Worm (Caenorhabditis elegans) whole organism, L4 larva: ENCODE results near the gene tag-77.

Source experiments
- D1046.2 ChIP-seq: fragments of 200-800 bp; sonication (Bioruptor generic); IDR thresholded peaks from 2 replicates; pipeline ENCODE4 v1.3.6; 2022; ENCODE audit warnings: missing genetic modification characterization, missing compliant biosample characterization
- F26F4.8 ChIP-seq: fragments of 200-800 bp; sonication (Bioruptor generic); conservative IDR thresholded peaks from 2 replicates; pipeline ENCODE4 v1.3.6; 2022; ENCODE audit warnings: missing genetic modification characterization, missing compliant biosample characterization
- Y105C5A.15 ChIP-seq: fragments of 200-800 bp; sonication (Bioruptor generic); IDR thresholded peaks from 2 replicates; pipeline ENCODE4 v1.3.6; 2022; ENCODE audit warnings: missing genetic modification characterization, missing compliant biosample characterization
- Y48G9A.11 ChIP-seq: fragments of 200-800 bp; sonication (Bioruptor generic); IDR thresholded peaks from 2 replicates; pipeline ENCODE4 v1.3.6; 2022; ENCODE audit warnings: missing genetic modification reagents, missing genetic modification characterization, missing compliant biosample characterization
- Y75B8A.6 ChIP-seq: fragments of 200-800 bp; sonication (Bioruptor generic); IDR thresholded peaks from 2 replicates; pipeline ENCODE4 v1.3.6; 2022; ENCODE audit warnings: missing genetic modification reagents, missing genetic modification characterization, missing compliant biosample characterization
- ZK337.2 ChIP-seq: fragments of 200-800 bp; sonication (Bioruptor generic); IDR thresholded peaks from 2 replicates; pipeline ENCODE4 v1.3.6; 2022; ENCODE audit warnings: missing genetic modification reagents, missing genetic modification characterization, missing compliant biosample characterization
- aha-1 ChIP-seq: fragments of 150-350 bp; peaks from one replicate; lab custom pipeline; 2014; ENCODE audit warnings: missing biosample characterization, missing genetic modification characterization
- aly-2 ChIP-seq: sonication (generic microtip); optimal IDR thresholded peaks from 2 replicates; lab custom pipeline; 2018; ENCODE audit warnings: missing biosample characterization, missing genetic modification characterization
- attf-4 ChIP-seq: sonication (generic microtip); optimal IDR thresholded peaks from 3 replicates; lab custom pipeline; 2017; ENCODE audit warnings: missing biosample characterization, missing genetic modification characterization
- ceh-32 ChIP-seq: sonication (generic microtip); optimal IDR thresholded peaks from 2 replicates; lab custom pipeline; 2016; ENCODE audit warnings: mild to moderate bottlenecking, missing genetic modification characterization, missing compliant biosample characterization; ENCODE audit not compliant: poor library complexity
- ceh-82 ChIP-seq: sonication (generic microtip); optimal IDR thresholded peaks from 2 replicates; lab custom pipeline; 2017; ENCODE audit warnings: missing biosample characterization, missing genetic modification characterization
- ces-1 ChIP-seq: fragments of 150-350 bp; sonication (generic microtip); optimal IDR thresholded peaks from 4 replicates; lab custom pipeline; 2014; ENCODE audit warnings: missing biosample characterization, missing genetic modification reagents, missing genetic modification characterization
- ctbp-1 ChIP-seq: fragments of 200-800 bp; sonication (Bioruptor generic); IDR thresholded peaks from 2 replicates; pipeline ENCODE4 v1.3.6; 2022; ENCODE audit warnings: missing genetic modification reagents, missing genetic modification characterization, missing compliant biosample characterization
- daf-12 ChIP-seq: fragments of 150-350 bp; optimal IDR thresholded peaks from 2 replicates; lab custom pipeline; 2014; ENCODE audit warnings: missing biosample characterization, missing genetic modification reagents, missing genetic modification characterization
- daf-16 ChIP-seq, 3 experiments: sonication (generic microtip); optimal IDR thresholded peaks; 2 replicates each; lab custom pipeline; 2016 to 2017; ENCODE audit warnings: missing genetic modification characterization in 3 of 3, missing genetic modification reagents in 3 of 3, mild to moderate bottlenecking in 2 of 3, missing compliant biosample characterization in 2 of 3, missing biosample characterization in 1 of 3, moderate library complexity in 1 of 3
- dmd-6 ChIP-seq: fragments of 200-800 bp; sonication (Bioruptor generic); IDR thresholded peaks from 2 replicates; pipeline ENCODE4 v1.3.6; 2022; ENCODE audit warnings: missing genetic modification reagents, missing genetic modification characterization, missing compliant biosample characterization
- dmd-8 ChIP-seq: fragments of 200-800 bp; sonication (Bioruptor generic); IDR thresholded peaks from 2 replicates; pipeline ENCODE4 v1.3.6; 2022; ENCODE audit warnings: missing genetic modification characterization, missing compliant biosample characterization
- dpl-1 ChIP-seq: fragments of 150-350 bp; optimal IDR thresholded peaks from 2 replicates; lab custom pipeline; 2014; ENCODE audit warnings: missing biosample characterization, missing genetic modification reagents, missing genetic modification characterization
- gei-8 ChIP-seq: fragments of 200-800 bp; sonication (Bioruptor generic); optimal IDR thresholded peaks from 2 replicates; lab custom pipeline; 2018; ENCODE audit warnings: mild to moderate bottlenecking, missing genetic modification characterization, missing compliant biosample characterization
- hmg-1.1 ChIP-seq: fragments of 200-800 bp; sonication (Bioruptor generic); IDR thresholded peaks from 2 replicates; pipeline ENCODE4 v1.3.6; 2022; ENCODE audit warnings: missing genetic modification reagents, missing genetic modification characterization, missing compliant biosample characterization
- jun-1 ChIP-seq: fragments of 150-350 bp; optimal IDR thresholded peaks from 2 replicates; lab custom pipeline; 2014; ENCODE audit warnings: missing biosample characterization, missing genetic modification reagents, missing genetic modification characterization
- lin-13 ChIP-seq: fragments of 150-350 bp; optimal IDR thresholded peaks from 2 replicates; lab custom pipeline; 2014; ENCODE audit warnings: missing biosample characterization, missing genetic modification reagents, missing genetic modification characterization
- lsy-2 ChIP-seq, 2 experiments: fragments of 150-350 bp in 1 of 2; sonication (generic microtip) in 1 of 2; optimal IDR thresholded peaks; 2 replicates each; lab custom pipeline; 2014 to 2017; ENCODE audit warnings: missing biosample characterization in 2 of 2, missing genetic modification characterization in 2 of 2
- madf-5 ChIP-seq, 2 experiments: fragments of 200-800 bp; sonication (Bioruptor generic); IDR thresholded peaks; 2 replicates each; pipeline ENCODE4 v1.3.6; 2022; ENCODE audit warnings: missing compliant biosample characterization in 2 of 2, missing genetic modification characterization in 2 of 2
- madf-9 ChIP-seq: fragments of 200-800 bp; sonication (Bioruptor generic); conservative IDR thresholded peaks from 2 replicates; pipeline ENCODE4 v1.3.6; 2022; ENCODE audit warnings: missing genetic modification reagents, missing genetic modification characterization, missing compliant biosample characterization
- mdl-1 ChIP-seq, 2 experiments: fragments of 150-350 bp in 1 of 2; sonication (generic microtip) in 1 of 2; optimal IDR thresholded peaks; 2 replicates each; lab custom pipeline; 2014 to 2017; ENCODE audit warnings: missing biosample characterization in 2 of 2, missing genetic modification characterization in 2 of 2
- mep-1 ChIP-seq: fragments of 150-350 bp; sonication (generic microtip); optimal IDR thresholded peaks from 3 replicates; lab custom pipeline; 2014; ENCODE audit warnings: missing biosample characterization, missing genetic modification characterization
- mes-2 ChIP-seq: sonication (generic microtip); optimal IDR thresholded peaks from 2 replicates; lab custom pipeline; 2016; ENCODE audit warnings: missing genotype, mild to moderate bottlenecking, missing genetic modification characterization, missing compliant biosample characterization; ENCODE audit not compliant: poor library complexity, severe bottlenecking
- mxl-2 ChIP-seq: fragments of 200-800 bp; sonication (Bioruptor generic); conservative IDR thresholded peaks from 2 replicates; pipeline ENCODE4 v1.3.6; 2022; ENCODE audit warnings: missing genetic modification reagents, missing genetic modification characterization, missing compliant biosample characterization
- nhr-10 ChIP-seq: fragments of 150-350 bp; optimal IDR thresholded peaks from 2 replicates; lab custom pipeline; 2014; ENCODE audit warnings: missing biosample characterization, missing genetic modification characterization
- nhr-102 ChIP-seq: sonication (generic microtip); optimal IDR thresholded peaks from 2 replicates; lab custom pipeline; 2016; ENCODE audit warnings: mild to moderate bottlenecking, missing genetic modification characterization, moderate library complexity, missing compliant biosample characterization
- nhr-11 ChIP-seq: fragments of 150-350 bp; optimal IDR thresholded peaks from 2 replicates; lab custom pipeline; 2014; ENCODE audit warnings: missing biosample characterization, missing genetic modification characterization
- nhr-237 ChIP-seq: sonication (generic microtip); optimal IDR thresholded peaks from 2 replicates; lab custom pipeline; 2017; ENCODE audit warnings: missing biosample characterization, missing genetic modification characterization
- nhr-25 ChIP-seq: sonication (generic microtip); optimal IDR thresholded peaks from 2 replicates; lab custom pipeline; 2017; ENCODE audit warnings: missing genetic modification characterization, mild to moderate bottlenecking, missing compliant biosample characterization, antibody characterized with exemption, moderate library complexity, borderline replicate concordance; ENCODE audit not compliant: insufficient read depth
- nhr-28 ChIP-seq: fragments of 150-350 bp; optimal IDR thresholded peaks from 2 replicates; lab custom pipeline; 2014; ENCODE audit warnings: missing biosample characterization, missing genetic modification characterization
- nhr-42 ChIP-seq: fragments of 200-800 bp; sonication (Bioruptor generic); IDR thresholded peaks from 2 replicates; pipeline ENCODE4 v1.3.6; 2022; ENCODE audit warnings: missing genetic modification characterization, missing compliant biosample characterization
- nhr-48 ChIP-seq: sonication (generic microtip); optimal IDR thresholded peaks from 2 replicates; lab custom pipeline; 2016; ENCODE audit warnings: mild to moderate bottlenecking, missing genetic modification characterization, missing compliant biosample characterization
- nhr-6 ChIP-seq: fragments of 150-350 bp; optimal IDR thresholded peaks from 2 replicates; lab custom pipeline; 2014; ENCODE audit warnings: missing biosample characterization, missing genetic modification characterization
- nhr-77 ChIP-seq: fragments of 150-350 bp; optimal IDR thresholded peaks from 2 replicates; lab custom pipeline; 2014; ENCODE audit warnings: missing biosample characterization, missing genetic modification characterization
- pha-4 ChIP-seq, 2 experiments: fragments of 150-350 bp in 1 of 2; fragments of 200-800 bp in 1 of 2; sonication (Bioruptor generic) in 1 of 2; IDR thresholded peaks in 1 of 2; optimal IDR thresholded peaks in 1 of 2; 2 replicates each; pipeline versions ENCODE4 v1.3.6 to Lab custom; 2014 to 2022; ENCODE audit warnings: missing genetic modification characterization in 2 of 2, missing genetic modification reagents in 2 of 2, missing biosample characterization in 1 of 2, missing compliant biosample characterization in 1 of 2
- rbr-2 ChIP-seq: sonication (generic microtip); optimal IDR thresholded peaks from 2 replicates; lab custom pipeline; 2016; ENCODE audit warnings: missing genotype, missing genetic modification characterization, missing compliant biosample characterization
- snpc-4 ChIP-seq: fragments of 150-350 bp; optimal IDR thresholded peaks from 2 replicates; lab custom pipeline; 2014; ENCODE audit warnings: missing biosample characterization, missing genetic modification characterization
- tag-97 ChIP-seq: fragments of 200-800 bp; sonication (Bioruptor generic); IDR thresholded peaks from 2 replicates; pipeline ENCODE4 v1.3.6; 2022; ENCODE audit warnings: missing genetic modification characterization, missing compliant biosample characterization
- unc-130 ChIP-seq: sonication (generic microtip); optimal IDR thresholded peaks from 2 replicates; lab custom pipeline; 2016; ENCODE audit warnings: missing genetic modification reagents, missing genetic modification characterization, missing compliant biosample characterization
- zip-11 ChIP-seq: fragments of 200-800 bp; sonication (Bioruptor generic); IDR thresholded peaks from 2 replicates; pipeline ENCODE4 v1.3.6; 2022; ENCODE audit warnings: missing genetic modification characterization, missing compliant biosample characterization
- ztf-11 ChIP-seq: fragments of 150-350 bp; optimal IDR thresholded peaks from 2 replicates; lab custom pipeline; 2014; ENCODE audit warnings: missing biosample characterization, missing genetic modification characterization

The tag-77 gene

ce11 chrIV:8532024-8532423 is 21.7 kb upstream of the tag-77 start (continued):
- TF ChIP-seq daf-16 (GFP tag; optimal IDR thresholded peaks at IDR 0.05; lab: Kevin White, UChicago): no peak
- TF ChIP-seq daf-16 (tag; optimal IDR thresholded peaks at IDR 0.05; lab: Kevin White, UChicago): peak; percentile 63
- TF ChIP-seq lsy-2 (tag; optimal IDR thresholded peaks at IDR 0.05; lab: Kevin White, UChicago): no peak
- no peak for TF ChIP-seq madf-9 (GFP tag; lab: Robert Waterston, UW)
- TF ChIP-seq nhr-10 (tag; lab: Kevin White, UChicago): peak; percentile 72
- no peak for TF ChIP-seq dpl-1
- peak; percentile 13 for TF ChIP-seq aha-1 (tag; lab: Kevin White, UChicago)
- no peak for TF ChIP-seq madf-5 (GFP tag; IDR thresholded peaks at IDR 0.05; lab: Robert Waterston, UW)
- TF ChIP-seq dmd-8 (GFP tag; lab: Robert Waterston, UW): no peak
- peak in 1 of 2 experiments; percentile 32 for TF ChIP-seq mdl-1 (tag; optimal IDR thresholded peaks at IDR 0.05; lab: Kevin White, UChicago)
- TF ChIP-seq mep-1 (tag; lab: Kevin White, UChicago): peak; percentile 33
- TF ChIP-seq aly-2 (tag; lab: Kevin White, UChicago): no peak
- TF ChIP-seq dmd-6 (GFP tag; lab: Robert Waterston, UW): peak; percentile 91
- TF ChIP-seq gei-8 (GFP tag; lab: Kevin White, UChicago): no peak
- no peak for TF ChIP-seq nhr-11
- TF ChIP-seq nhr-42 (GFP tag; lab: Robert Waterston, UW): no peak
- TF ChIP-seq nhr-6 (tag; lab: Kevin White, UChicago): no peak
- TF ChIP-seq Y75B8A.6 (GFP tag; lab: Robert Waterston, UW): no peak
- no peak for TF ChIP-seq attf-4 (tag; lab: Kevin White, UChicago)
- no peak for TF ChIP-seq ceh-82 (tag; lab: Kevin White, UChicago)

ce11 chrIV:8530042-8531027 is 20.0 kb upstream of the tag-77 start:
- TF ChIP-seq mdl-1 (tag; optimal IDR thresholded peaks at IDR 0.05; lab: Kevin White, UChicago) (peak; percentile 46 to 94), hmg-1.1 (GFP tag; lab: Robert Waterston, UW) (no peak), pha-4 (GFP tag; IDR thresholded peaks at IDR 0.05; lab: Robert Waterston, UW) (peak; percentile 66; the same call in 1 of the 2 replicates), pha-4 (tag; optimal IDR thresholded peaks at IDR 0.05; lab: Kevin White, UChicago) (no peak), nhr-77 (tag; lab: Kevin White, UChicago) (peak; percentile 96), unc-130 (GFP tag; lab: Kevin White, UChicago) (no peak), Y48G9A.11 (no peak), rbr-2 (tag; lab: Kevin White, UChicago) (no peak), snpc-4 (tag; lab: Kevin White, UChicago) (no peak), ceh-32 (no peak), nhr-28 (tag; lab: Kevin White, UChicago) (peak; percentile 99), nhr-48 (peak; percentile 93), attf-4 (tag; lab: Kevin White, UChicago) (no peak), D1046.2 (no peak), ctbp-1 (no peak), madf-5 (GFP tag; IDR thresholded peaks at IDR 0.05; lab: Robert Waterston, UW) (no peak), lin-13 (GFP tag; lab: Kevin White, UChicago) (peak; percentile 15), ZK337.2 (GFP tag; lab: Robert Waterston, UW) (no peak), ztf-11 (tag; lab: Kevin White, UChicago) (no peak), mes-2 (tag; lab: Kevin White, UChicago) (peak; percentile 40), tag-97 (GFP tag; lab: Robert Waterston, UW) (no peak), zip-11 (no peak), ceh-82 (tag; lab: Kevin White, UChicago) (no peak), ces-1 (GFP tag; lab: Kevin White, UChicago) (no peak), Y105C5A.15 (GFP tag; lab: Robert Waterston, UW) (no peak), dmd-6 (GFP tag; lab: Robert Waterston, UW) (peak; percentile 99), nhr-102 (peak; percentile 75), F26F4.8 (GFP tag; lab: Robert Waterston, UW) (no peak), nhr-237 (no peak), jun-1 (tag; lab: Kevin White, UChicago) (peak; percentile 47), daf-12 (tag; lab: Kevin White, UChicago) (no peak), nhr-25 (tag; lab: Kevin White, UChicago) (peak; percentile 74), mxl-2 (GFP tag; lab: Robert Waterston, UW) (no peak), nhr-42 (GFP tag; lab: Robert Waterston, UW) (no peak)
